Worm (Caenorhabditis elegans) whole organism, young adult: ENCODE data around the gene gip-1.

Source experiments
- B0261.1 ChIP-seq: sonication (generic microtip); optimal IDR thresholded peaks from 2 replicates; lab custom pipeline; 2016; ENCODE audit warnings: mild to moderate bottlenecking, missing genetic modification characterization, moderate library complexity, missing compliant biosample characterization
- C17E4.6 ChIP-seq: fragments of 200-800 bp; sonication (Bioruptor generic); IDR thresholded peaks from 2 replicates; pipeline ENCODE4 v1.3.6; 2022; ENCODE audit warnings: missing genetic modification reagents, missing genetic modification characterization, missing compliant biosample characterization
- F55B11.4 ChIP-seq: sonication (generic microtip); optimal IDR thresholded peaks from 2 replicates; lab custom pipeline; 2016; ENCODE audit warnings: missing compliant biosample characterization, missing genetic modification characterization, borderline replicate concordance; ENCODE audit not compliant: insufficient read depth
- Y56A3A.18 ChIP-seq: fragments of 200-800 bp; sonication (Bioruptor generic); IDR thresholded peaks from 2 replicates; pipeline ENCODE4 v1.3.6; 2022; ENCODE audit warnings: missing genetic modification reagents, missing genetic modification characterization, missing compliant biosample characterization
- ama-1 ChIP-seq, 3 experiments: fragments of 150-350 bp in 1 of 3; sonication (generic microtip) in 2 of 3; optimal IDR thresholded peaks; 2 replicates each; lab custom pipeline; 2014 to 2018; ENCODE audit warnings: missing biosample characterization in 2 of 3, missing genetic modification characterization in 2 of 3, missing genetic modification reagents in 2 of 3
- him-1 ChIP-seq: sonication (generic microtip); optimal IDR thresholded peaks from 2 replicates; lab custom pipeline; 2016; ENCODE audit warnings: missing genotype, missing genetic modification reagents, missing genetic modification characterization, missing compliant biosample characterization

DNA sequence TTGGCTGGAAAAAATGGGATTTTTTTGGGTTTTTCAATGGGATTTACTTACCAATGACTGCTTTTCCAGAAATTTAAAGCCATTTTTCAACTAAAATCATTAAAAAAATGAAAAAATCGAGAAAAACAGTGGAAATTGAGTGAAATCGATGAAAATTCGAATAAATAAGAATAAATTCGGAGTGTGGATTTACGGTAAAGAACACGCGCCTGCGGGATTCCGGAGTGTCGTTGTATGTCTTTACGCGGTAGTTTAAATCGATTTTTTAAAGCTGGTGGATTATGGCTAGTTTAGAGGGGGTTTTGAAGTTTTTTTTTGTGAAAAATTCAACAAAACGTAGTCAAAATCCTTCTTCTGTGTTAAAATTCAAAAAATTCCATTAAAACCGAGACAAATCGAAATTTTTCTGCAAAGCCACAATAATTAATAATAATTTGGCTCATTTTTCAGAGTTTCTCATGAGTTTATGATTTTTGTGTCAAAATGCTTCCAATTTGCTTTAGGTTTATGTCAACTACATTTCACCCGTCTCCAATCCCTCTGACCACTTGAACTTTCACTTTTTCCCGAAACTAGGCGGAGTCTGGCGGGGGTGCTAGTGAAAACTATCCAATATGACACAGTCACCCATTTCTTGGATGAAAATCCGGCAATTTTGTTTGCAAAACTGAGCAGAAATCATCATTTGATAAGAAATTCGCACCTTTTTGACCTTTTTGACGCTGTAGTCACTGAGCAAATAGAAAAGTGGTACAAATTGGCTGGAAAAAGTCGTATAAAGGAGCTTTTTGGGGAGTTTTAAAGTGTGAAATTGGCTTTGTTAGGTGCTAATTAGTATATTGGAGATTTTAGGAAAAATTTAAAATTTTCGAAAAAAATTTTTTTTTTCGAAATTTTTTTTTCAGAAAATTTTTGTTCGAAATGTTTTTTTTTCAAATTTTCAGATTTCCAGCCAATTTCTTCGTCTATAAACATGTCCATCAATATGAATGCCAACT, 54.0 kb downstream of the gip-1 start, which contains the start of the genes cic-1 and strm-1:
- no peak for TF ChIP-seq him-1 (tag; lab: Kevin White, UChicago)
- TF ChIP-seq Y56A3A.18 (GFP tag; lab: Robert Waterston, UW), result no peak
- no peak for TF ChIP-seq C17E4.6 (GFP tag; lab: Robert Waterston, UW)
- TF ChIP-seq B0261.1 (tag; lab: Kevin White, UChicago), result no peak
- no peak for TF ChIP-seq ama-1 (optimal IDR thresholded peaks at IDR 0.05; lab: Kevin White, UChicago)
- no peak for TF ChIP-seq ama-1 (GFP tag; optimal IDR thresholded peaks at IDR 0.05; lab: Kevin White, UChicago)
- TF ChIP-seq F55B11.4 (tag; lab: Kevin White, UChicago), result no peak
